Fruit fly (Drosophila melanogaster) ovary, adult (tissue): ENCODE data around the gene CG4730.
A peak's percentile ranks its signal among the peaks of the same experiment; 100 is the strongest.

Source experiments
- CG17801 ChIP-seq: fragments of 200-800 bp; optimal IDR thresholded peaks from 2 replicates; lab custom pipeline; 2019; ENCODE audit warnings: missing biosample characterization, mild to moderate bottlenecking, missing genetic modification characterization, moderate library complexity; ENCODE audit not compliant: partially characterized antibody

CG4730 gene

dm6 chr3R:25678489-25679082, at the start of gene CG4730, which contains the start of gene CG5039:
Gene CG4730, minus strand, starts transcription at chr3R:25678682.
Gene CG5039, plus strand, starts transcription at chr3R:25678683.
- TF ChIP-seq CG17801: no peak

- no peak for TF ChIP-seq CG17801
Measured at dm6 chr3R:25723795-25724194, 45.3 kb upstream of the CG4730 start.

dm6 chr3R:25721030-25721429, 42.5 kb upstream of the CG4730 start:
- TF ChIP-seq CG17801: no peak

- no peak for TF ChIP-seq CG17801
Measured at dm6 chr3R:25720024-25720574, 41.6 kb upstream of the CG4730 start.

dm6 chr3R:25694167-25694689, 15.7 kb upstream of the CG4730 start:
- TF ChIP-seq CG17801: no peak

dm6 chr3R:25686698-25687420, 8.4 kb upstream of the CG4730 start, which contains the start of gene CLS:
Gene CLS, minus strand, starts transcription at chr3R:25687370.
- TF ChIP-seq CG17801: no peak

- peak; percentile 90 for TF ChIP-seq CG17801
Measured at dm6 chr3R:25684859-25685258, 6.4 kb upstream of the CG4730 start, which contains the start of gene RpL27. Gene RpL27, minus strand, starts transcription at chr3R:25685051.

dm6 chr3R:25680528-25680927, 2.0 kb upstream of the CG4730 start, which contains the start of the genes CG4743 and Idh3g:
Gene CG4743, minus strand, starts transcription at chr3R:25680550.
Gene Idh3g, plus strand, starts transcription at chr3R:25680845.
- peak; percentile 99 for TF ChIP-seq CG17801

dm6 chr3R:25665509-25665908, 13.0 kb downstream of the CG4730 start, which contains the start of gene Lgr3:
Gene Lgr3, plus strand, starts transcription at chr3R:25665809.
- TF ChIP-seq CG17801: no peak

dm6 chr3R:25662358-25662757, 16.1 kb downstream of the CG4730 start:
- TF ChIP-seq CG17801: no peak

dm6 chr3R:25661531-25662193, 16.8 kb downstream of the CG4730 start, which contains the start of gene RASSF8:
Gene RASSF8, plus strand, starts transcription at chr3R:25661795.
- peak; percentile 48 for TF ChIP-seq CG17801

- no peak for TF ChIP-seq CG17801
Measured at dm6 chr3R:25660985-25661530, 17.4 kb downstream of the CG4730 start, which contains the start of gene Tnks. Gene Tnks, minus strand, starts transcription at chr3R:25661286.

- TF ChIP-seq CG17801: no peak
Measured at dm6 chr3R:25659857-25660417, 18.5 kb downstream of the CG4730 start.

dm6 chr3R:25652066-25652720, 26.3 kb downstream of the CG4730 start:
- TF ChIP-seq CG17801: peak; percentile 24

- peak; percentile 48 for TF ChIP-seq CG17801
Measured at dm6 chr3R:25651414-25651813, 27.1 kb downstream of the CG4730 start.
